Worm (Caenorhabditis elegans) whole organism, young adult: ENCODE data around the gene hsp-110.

Source experiments
- F22D6.2 ChIP-seq: sonication (generic microtip); optimal IDR thresholded peaks from 2 replicates; lab custom pipeline; 2016; ENCODE audit warnings: mild to moderate bottlenecking, missing genetic modification characterization, missing compliant biosample characterization
- attf-3 ChIP-seq: fragments of 200-800 bp; sonication (Bioruptor generic); conservative IDR thresholded peaks from 2 replicates; pipeline ENCODE4 v1.3.6; 2022; ENCODE audit warnings: missing genetic modification reagents, missing genetic modification characterization, missing compliant biosample characterization
- ekl-4 ChIP-seq: fragments of 200-800 bp; sonication (Bioruptor generic); IDR thresholded peaks from 2 replicates; pipeline ENCODE4 v1.3.6; 2022; ENCODE audit warnings: missing genetic modification reagents, missing genetic modification characterization, missing compliant biosample characterization
- nhr-179 ChIP-seq: sonication (generic microtip); optimal IDR thresholded peaks from 2 replicates; lab custom pipeline; 2016; ENCODE audit warnings: mild to moderate bottlenecking, missing genetic modification characterization, missing compliant biosample characterization

DNA sequence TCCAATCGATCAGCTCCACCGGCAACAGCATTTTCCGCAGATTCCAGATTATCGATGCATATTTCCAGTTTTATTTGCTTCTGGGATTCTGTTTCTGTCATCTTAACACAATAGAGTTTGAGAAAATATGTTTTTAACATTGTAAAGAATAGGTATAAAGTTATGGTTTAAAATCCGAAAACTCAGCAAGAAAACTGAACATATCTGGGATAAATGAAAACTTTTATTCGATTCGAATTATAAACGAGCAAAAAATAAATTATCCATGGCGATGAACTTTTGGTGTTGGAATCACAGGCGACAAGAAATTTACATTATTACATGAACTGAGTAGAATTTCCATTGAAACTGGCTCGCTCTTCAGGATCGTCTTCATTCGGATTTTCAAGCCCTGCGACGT, 43.2 kb downstream of the hsp-110 start, which contains the start of gene cutc-1:
- TF ChIP-seq attf-3 (GFP tag; lab: Robert Waterston, UW) (no peak), F22D6.2 (tag; lab: Kevin White, UChicago) (no peak), nhr-179 (no peak), ekl-4 (GFP tag; lab: Robert Waterston, UW) (no peak)
